Worm (Caenorhabditis elegans) whole organism, midembryonic: Measurements from ENCODE around the gene sdz-31.

Experiments used
- cog-1 ChIP-seq: sonication (generic microtip); optimal IDR thresholded peaks from 2 replicates; lab custom pipeline; 2016; ENCODE audit warnings: missing genetic modification characterization, missing compliant biosample characterization
- flt-1 ChIP-seq: fragments of 200-800 bp; sonication (Bioruptor generic); IDR thresholded peaks from 2 replicates; pipeline ENCODE4 v1.3.6; 2022; ENCODE audit warnings: missing genetic modification characterization, missing compliant biosample characterization

- TF ChIP-seq flt-1 (GFP tag; lab: Robert Waterston, UW) (no peak), cog-1 (tag; lab: Kevin White, UChicago) (no peak)
Measured at ce11 chrV:9860337-9860736, 19.6 kb upstream of the sdz-31 start.
